Fruit fly (Drosophila melanogaster) whole organism, embryonic: ENCODE data around the gene Tps1.

ENCODE experiments used
- Bdp1 ChIP-seq: fragments of 200-800 bp; sonication (Bioruptor generic); optimal IDR thresholded peaks from 3 replicates; lab custom pipeline; 2016; ENCODE audit warnings: missing biosample characterization, missing genetic modification characterization
- Bgb ChIP-seq: fragments of 200-800 bp; sonication (Bioruptor generic); IDR thresholded peaks from 2 replicates; pipeline ENCODE4 v1.3.6; 2022; ENCODE audit warnings: missing biosample characterization, missing genetic modification characterization; ENCODE audit not compliant: partially characterized antibody
- CG11247 ChIP-seq: fragments of 200-800 bp; sonication (Bioruptor generic); IDR thresholded peaks from 2 replicates; pipeline ENCODE4 v1.3.6; 2022; ENCODE audit warnings: missing biosample characterization, missing genetic modification characterization
- CG12155 ChIP-seq: fragments of 200-800 bp; sonication (Bioruptor generic); optimal IDR thresholded peaks from 3 replicates; lab custom pipeline; 2016; ENCODE audit warnings: missing biosample characterization, missing genetic modification characterization
- CG13624 ChIP-seq: fragments of 200-800 bp; sonication (Bioruptor generic); optimal IDR thresholded peaks from 2 replicates; lab custom pipeline; 2016; ENCODE audit warnings: missing biosample characterization, missing genetic modification characterization
- CG14667 ChIP-seq: fragments of 200-800 bp; sonication (Bioruptor generic); IDR thresholded peaks from 2 replicates; pipeline ENCODE4 v1.3.6; 2022; ENCODE audit warnings: missing biosample characterization, missing genetic modification characterization
- CG1647 ChIP-seq: fragments of 200-800 bp; sonication (Bioruptor generic); optimal IDR thresholded peaks from 3 replicates; lab custom pipeline; 2016; ENCODE audit warnings: missing biosample characterization, missing genetic modification characterization
- CG16813 ChIP-seq: fragments of 200-800 bp; sonication (Bioruptor generic); IDR thresholded peaks from 3 replicates; pipeline ENCODE4 v1.3.6; 2022; ENCODE audit warnings: missing biosample characterization, missing genetic modification characterization; ENCODE audit not compliant: partially characterized antibody
- CG18262 ChIP-seq: fragments of 200-800 bp; optimal IDR thresholded peaks from 3 replicates; lab custom pipeline; 2019; ENCODE audit warnings: missing biosample characterization, mild to moderate bottlenecking, missing genetic modification characterization, moderate library complexity
- CG18619 ChIP-seq: fragments of 200-800 bp; sonication (Bioruptor generic); optimal IDR thresholded peaks from 3 replicates; lab custom pipeline; 2017; ENCODE audit warnings: missing biosample characterization, mild to moderate bottlenecking, missing genetic modification characterization
- CG32772 ChIP-seq: fragments of 200-800 bp; sonication (Bioruptor generic); IDR thresholded peaks from 2 replicates; pipeline ENCODE4 v1.3.6; 2022; ENCODE audit warnings: missing biosample characterization, missing genetic modification characterization
- CG5953 ChIP-seq: fragments of 200-800 bp; sonication (Bioruptor generic); IDR thresholded peaks from 2 replicates; pipeline ENCODE4 v1.3.6; 2022; ENCODE audit warnings: missing biosample characterization, missing genetic modification characterization
- CG7745 ChIP-seq: fragments of 200-800 bp; sonication (Bioruptor generic); optimal IDR thresholded peaks from 2 replicates; lab custom pipeline; 2018; ENCODE audit warnings: missing biosample characterization, mild to moderate bottlenecking, missing genetic modification characterization, moderate library complexity
- CG7928 ChIP-seq: fragments of 200-800 bp; sonication (Bioruptor generic); optimal IDR thresholded peaks from 2 replicates; lab custom pipeline; 2017; ENCODE audit warnings: missing biosample characterization, mild to moderate bottlenecking, missing genetic modification characterization
- CHES-1-like ChIP-seq: fragments of 200-800 bp; sonication (Bioruptor generic); optimal IDR thresholded peaks from 2 replicates; lab custom pipeline; 2016; ENCODE audit warnings: missing biosample characterization, missing genetic modification characterization
- Camta ChIP-seq: fragments of 200-800 bp; sonication (Bioruptor generic); optimal IDR thresholded peaks from 2 replicates; lab custom pipeline; 2016; ENCODE audit warnings: missing biosample characterization, missing genetic modification characterization
- D19A ChIP-seq: fragments of 200-800 bp; optimal IDR thresholded peaks from 3 replicates; lab custom pipeline; 2019; ENCODE audit warnings: missing biosample characterization, mild to moderate bottlenecking, missing genetic modification characterization, moderate library complexity
- Fer1 ChIP-seq: fragments of 200-800 bp; sonication (Bioruptor generic); optimal IDR thresholded peaks from 2 replicates; lab custom pipeline; 2017; ENCODE audit warnings: missing biosample characterization, mild to moderate bottlenecking, missing genetic modification characterization
- Fer2 ChIP-seq: fragments of 200-800 bp; sonication (Bioruptor generic); optimal IDR thresholded peaks from 2 replicates; lab custom pipeline; 2018; ENCODE audit warnings: missing biosample characterization, mild to moderate bottlenecking, missing genetic modification characterization, moderate library complexity
- HLHmδ ChIP-seq: fragments of 200-800 bp; sonication (Bioruptor generic); optimal IDR thresholded peaks from 2 replicates; lab custom pipeline; 2018; ENCODE audit warnings: missing biosample characterization, mild to moderate bottlenecking, missing genetic modification characterization, moderate library complexity
- Hsf ChIP-seq: fragments of 200-800 bp; sonication (Bioruptor generic); optimal IDR thresholded peaks from 3 replicates; lab custom pipeline; 2016; ENCODE audit warnings: missing biosample characterization, missing genetic modification characterization
- Meics ChIP-seq: fragments of 200-800 bp; sonication (Bioruptor generic); optimal IDR thresholded peaks from 2 replicates; lab custom pipeline; 2017; ENCODE audit warnings: missing biosample characterization, mild to moderate bottlenecking, missing genetic modification characterization
- NC2β ChIP-seq: fragments of 200-800 bp; sonication (Bioruptor generic); optimal IDR thresholded peaks from 2 replicates; lab custom pipeline; 2016; ENCODE audit warnings: missing biosample characterization, missing genetic modification characterization
- Oli ChIP-seq: fragments of 200-800 bp; sonication (Bioruptor generic); optimal IDR thresholded peaks from 2 replicates; lab custom pipeline; 2018; ENCODE audit warnings: missing biosample characterization, mild to moderate bottlenecking, missing genetic modification characterization, moderate library complexity
- Scr ChIP-seq: fragments of 200-800 bp; sonication (Bioruptor generic); IDR thresholded peaks from 2 replicates; pipeline ENCODE4 v1.3.6; 2022; ENCODE audit warnings: missing biosample characterization, missing genetic modification characterization; ENCODE audit not compliant: partially characterized antibody
- Stat92E ChIP-seq, 3 experiments: fragments of >200 bp in 2 of 3; fragments of 200-800 bp in 1 of 3; sonication (Bioruptor generic) in 1 of 3; optimal IDR thresholded peaks; 2 replicates each; lab custom pipeline; 2017 to 2019; ENCODE audit warnings: missing biosample characterization in 3 of 3, missing genetic modification characterization in 3 of 3, mild to moderate bottlenecking in 1 of 3, moderate library complexity in 1 of 3
- bigmax ChIP-seq: fragments of 200-800 bp; sonication (Bioruptor generic); optimal IDR thresholded peaks from 2 replicates; lab custom pipeline; 2018; ENCODE audit warnings: missing biosample characterization, mild to moderate bottlenecking, missing genetic modification characterization
- dan ChIP-seq: fragments of 200-800 bp; sonication (Bioruptor generic); IDR thresholded peaks from 2 replicates; pipeline ENCODE4 v1.3.6; 2022; ENCODE audit warnings: missing biosample characterization, missing genetic modification characterization
- eve ChIP-seq, 2 experiments: fragments of >200 bp; optimal IDR thresholded peaks; 2 replicates each; lab custom pipeline; 2017; ENCODE audit warnings: missing biosample characterization in 2 of 2, missing genetic modification characterization in 2 of 2
- ewg ChIP-seq: fragments of 200-800 bp; sonication (Bioruptor generic); optimal IDR thresholded peaks from 3 replicates; lab custom pipeline; 2017; ENCODE audit warnings: mild to moderate bottlenecking, missing biosample characterization, missing genetic modification reagents, missing genetic modification characterization
- fd3F ChIP-seq: fragments of 200-800 bp; sonication (Bioruptor generic); optimal IDR thresholded peaks from 2 replicates; lab custom pipeline; 2018; ENCODE audit warnings: missing biosample characterization, mild to moderate bottlenecking, missing genetic modification characterization, moderate library complexity
- fru ChIP-seq: fragments of >200 bp; optimal IDR thresholded peaks from 2 replicates; lab custom pipeline; 2017
- gem ChIP-seq: fragments of 200-800 bp; sonication (Bioruptor generic); optimal IDR thresholded peaks from 2 replicates; lab custom pipeline; 2019; ENCODE audit warnings: missing biosample characterization, mild to moderate bottlenecking, missing genetic modification characterization, moderate library complexity
- hbn ChIP-seq: fragments of 200-800 bp; sonication (Bioruptor generic); IDR thresholded peaks from 2 replicates; pipeline ENCODE4 v1.3.6; 2022; ENCODE audit warnings: missing biosample characterization, missing genetic modification characterization; ENCODE audit not compliant: partially characterized antibody
- insv ChIP-seq, 2 experiments: fragments of 200-800 bp; sonication (Bioruptor generic); optimal IDR thresholded peaks; 3 replicates each; lab custom pipeline; 2016 to 2018; ENCODE audit warnings: missing biosample characterization in 2 of 2, missing genetic modification characterization in 2 of 2
- kay ChIP-seq: fragments of 200-800 bp; sonication (Bioruptor generic); optimal IDR thresholded peaks from 2 replicates; lab custom pipeline; 2016; ENCODE audit warnings: missing biosample characterization, missing genetic modification characterization
- luna ChIP-seq: fragments of 200-800 bp; sonication (Bioruptor generic); optimal IDR thresholded peaks from 2 replicates; lab custom pipeline; 2016; ENCODE audit warnings: missing biosample characterization, missing genetic modification characterization
- oc ChIP-seq: fragments of 200-800 bp; sonication (Bioruptor generic); optimal IDR thresholded peaks from 2 replicates; lab custom pipeline; 2018; ENCODE audit warnings: missing biosample characterization, mild to moderate bottlenecking, missing genetic modification characterization, moderate library complexity
- org-1 ChIP-seq: fragments of 200-800 bp; sonication (Bioruptor generic); optimal IDR thresholded peaks from 2 replicates; lab custom pipeline; 2017; ENCODE audit warnings: missing biosample characterization, missing genetic modification characterization
- pita ChIP-seq: fragments of 200-800 bp; sonication (Bioruptor generic); optimal IDR thresholded peaks from 2 replicates; lab custom pipeline; 2017; ENCODE audit warnings: missing biosample characterization, mild to moderate bottlenecking, missing genetic modification characterization
- pros ChIP-seq: fragments of 200-800 bp; sonication (Bioruptor generic); optimal IDR thresholded peaks from 3 replicates; lab custom pipeline; 2019; ENCODE audit warnings: missing biosample characterization, mild to moderate bottlenecking, missing genetic modification characterization, moderate library complexity
- pzg ChIP-seq: fragments of 200-800 bp; sonication (Bioruptor generic); optimal IDR thresholded peaks from 3 replicates; lab custom pipeline; 2018; ENCODE audit warnings: missing biosample characterization, mild to moderate bottlenecking, missing genetic modification characterization, moderate library complexity
- run ChIP-seq: fragments of 200-800 bp; sonication (Bioruptor generic); optimal IDR thresholded peaks from 3 replicates; lab custom pipeline; 2018; ENCODE audit warnings: missing biosample characterization, mild to moderate bottlenecking, missing genetic modification characterization
- sqz ChIP-seq: fragments of 200-800 bp; sonication (Bioruptor generic); optimal IDR thresholded peaks from 3 replicates; lab custom pipeline; 2018; ENCODE audit warnings: missing biosample characterization, mild to moderate bottlenecking, missing genetic modification characterization
- tll ChIP-seq, 2 experiments: fragments of 200-800 bp in 1 of 2; fragments of >200 bp in 1 of 2; sonication (Bioruptor generic) in 1 of 2; optimal IDR thresholded peaks; 2 replicates each; lab custom pipeline; 2017 to 2019; ENCODE audit warnings: missing biosample characterization in 2 of 2, missing genetic modification characterization in 2 of 2, mild to moderate bottlenecking in 1 of 2, moderate library complexity in 1 of 2
- ttk ChIP-seq: fragments of 200-800 bp; sonication (Bioruptor generic); IDR thresholded peaks from 2 replicates; pipeline ENCODE4 v2.1.2; 2022; ENCODE audit warnings: missing biosample characterization, missing genetic modification characterization
- twi ChIP-seq: fragments of 200-800 bp; optimal IDR thresholded peaks from 2 replicates; lab custom pipeline; 2019; ENCODE audit warnings: missing biosample characterization, mild to moderate bottlenecking, missing genetic modification characterization, moderate library complexity
- usp ChIP-seq: fragments of >200 bp; optimal IDR thresholded peaks from 2 replicates; lab custom pipeline; 2017; ENCODE audit warnings: missing biosample characterization, missing genetic modification characterization
- vnd ChIP-seq: fragments of 200-800 bp; sonication (Bioruptor generic); IDR thresholded peaks from 3 replicates; pipeline ENCODE4 v1.3.6; 2022; ENCODE audit warnings: missing biosample characterization, missing genetic modification characterization; ENCODE audit not compliant: partially characterized antibody
- wor ChIP-seq: fragments of 200-800 bp; sonication (Bioruptor generic); IDR thresholded peaks from 2 replicates; pipeline ENCODE4 v1.3.6; 2022; ENCODE audit warnings: missing biosample characterization, missing genetic modification characterization

Gene Tps1

dm6 chr2L:4345569-4346131 is 42.5 kb upstream of the Tps1 start:
- TF ChIP-seq Fer2 (tag; lab: Kevin White, UChicago) (no peak), CHES-1-like (GFP tag; lab: Kevin White, UChicago) (no peak), CG16813 (GFP tag; lab: Robert Waterston, UW) (peak; percentile 7; the same call in 1 of the 3 replicates), dan (GFP tag; lab: Robert Waterston, UW) (no peak), pzg (GFP tag; lab: Kevin White, UChicago) (peak; percentile 31), ttk (no peak), CG13624 (GFP tag; lab: Kevin White, UChicago) (peak; percentile 3), bigmax (GFP tag; lab: Kevin White, UChicago) (no peak), run (no peak), Camta (GFP tag; lab: Kevin White, UChicago) (no peak), pros (peak; percentile 92), HLHmδ (no peak), CG11247 (no peak), CG1647 (GFP tag; lab: Kevin White, UChicago) (no peak), sqz (GFP tag; lab: Kevin White, UChicago) (no peak), CG5953 (GFP tag; lab: Robert Waterston, UW) (no peak), eve (GFP tag; optimal IDR thresholded peaks at IDR 0.05; lab: Kevin White, UChicago) (no peak), twi (no peak), oc (tag; lab: Kevin White, UChicago) (no peak), luna (no peak), tll (GFP tag; optimal IDR thresholded peaks at IDR 0.05; lab: Kevin White, UChicago) (no peak), vnd (GFP tag; lab: Robert Waterston, UW) (no peak), Hsf (GFP tag; lab: Kevin White, UChicago) (no peak), gem (no peak), CG14667 (GFP tag; lab: Robert Waterston, UW) (no peak), NC2β (no peak), CG7745 (no peak), Scr (GFP tag; lab: Robert Waterston, UW) (peak; percentile 17; the same call in 1 of the 2 replicates), Stat92E (GFP tag; optimal IDR thresholded peaks at IDR 0.05; lab: Kevin White, UChicago) (peak in 1 of 3 experiments; percentile 20), insv (GFP tag; optimal IDR thresholded peaks at IDR 0.05; lab: Kevin White, UChicago) (peak in 1 of 2 experiments; percentile 56), pita (GFP tag; lab: Kevin White, UChicago) (peak; percentile 92), fd3F (GFP tag; lab: Kevin White, UChicago) (no peak), Oli (no peak), CG18619 (GFP tag; lab: Kevin White, UChicago) (no peak), usp (no peak), Meics (GFP tag; lab: Kevin White, UChicago) (no peak), Bgb (GFP tag; lab: Robert Waterston, UW) (peak; percentile 75), ewg (GFP tag; lab: Kevin White, UChicago) (no peak), CG12155 (GFP tag; lab: Kevin White, UChicago) (no peak), org-1 (no peak), wor (GFP tag; lab: Robert Waterston, UW) (no peak), fru (lab: Kevin White, UChicago) (no peak), D19A (tag; lab: Kevin White, UChicago) (no peak), CG32772 (GFP tag; lab: Robert Waterston, UW) (no peak), Fer1 (GFP tag; lab: Kevin White, UChicago) (peak; percentile 24), Bdp1 (GFP tag; lab: Kevin White, UChicago) (no peak), hbn (GFP tag; lab: Robert Waterston, UW) (no peak), kay (GFP tag; lab: Kevin White, UChicago) (no peak), CG7928 (GFP tag; lab: Kevin White, UChicago) (no peak), CG18262 (tag; lab: Kevin White, UChicago) (no peak)
